Worm (Caenorhabditis elegans): ENCODE results near the gene srw-94.

srw-94 gene

ce11 chrIV:4814185-4814584 lies at the start of gene srw-94:
Gene srw-94, plus strand, starts transcription at chrIV:4814485.
- no peak for TF ChIP-seq elt-4 (tag; optimal IDR thresholded peaks at IDR 0.05)
- no peak for TF ChIP-seq dmd-4 (tag; optimal IDR thresholded peaks at IDR 0.05; ENCODE audit: borderline replicate concordance)
- no peak for TF ChIP-seq ref-2 (tag; optimal IDR thresholded peaks at IDR 0.05)
- no peak for TF ChIP-seq rnt-1 (tag; optimal IDR thresholded peaks at IDR 0.05)
- no peak for TF ChIP-seq Y22D7AL.16 (tag; optimal IDR thresholded peaks at IDR 0.05)
- no peak for TF ChIP-seq unc-3 (GFP tag; conservative IDR thresholded peaks at IDR 0.05)
- TF ChIP-seq unc-3 (tag; optimal IDR thresholded peaks at IDR 0.05), result no peak
- TF ChIP-seq T23F11.4 (GFP tag; optimal IDR thresholded peaks at IDR 0.05), result no peak
- no peak for TF ChIP-seq gmeb-2 (tag; optimal IDR thresholded peaks at IDR 0.05)
- no peak for TF ChIP-seq unc-55 (GFP tag; optimal IDR thresholded peaks at IDR 0.05)
- TF ChIP-seq sox-2 (GFP tag; IDR thresholded peaks at IDR 0.05), result no peak
- TF ChIP-seq npax-4 (tag; optimal IDR thresholded peaks at IDR 0.05), result no peak
- TF ChIP-seq C08G9.2 (tag; optimal IDR thresholded peaks at IDR 0.05), result no peak
- no peak for TF ChIP-seq ceh-24 (tag; optimal IDR thresholded peaks at IDR 0.05)
- no peak for TF ChIP-seq odd-2 (tag; optimal IDR thresholded peaks at IDR 0.05)
- TF ChIP-seq ahr-1 (tag; optimal IDR thresholded peaks at IDR 0.05), result no peak
- no peak for TF ChIP-seq C38D4.7 (GFP tag; optimal IDR thresholded peaks at IDR 0.05)
- no peak for TF ChIP-seq eyg-1 (tag; optimal IDR thresholded peaks at IDR 0.05)
- TF ChIP-seq pax-1 (tag; optimal IDR thresholded peaks at IDR 0.05), result no peak
- TF ChIP-seq K09A11.1 (tag; optimal IDR thresholded peaks at IDR 0.05; ENCODE audit: insufficient read depth), result no peak

- no peak for TF ChIP-seq elt-4 (tag; optimal IDR thresholded peaks at IDR 0.05)
Observed at ce11 chrIV:4771792-4772191, 42.5 kb upstream of the srw-94 start, which contains the start of gene R11E3.2. Gene R11E3.2, plus strand, starts transcription at chrIV:4772092.

ce11 chrIV:4776001-4776400 lies 38.3 kb upstream of the srw-94 start, which contains the start of gene R11E3.19:
Gene R11E3.19, minus strand, starts transcription at chrIV:4776101.
- no peak for TF ChIP-seq eyg-1 (tag; optimal IDR thresholded peaks at IDR 0.05)
- no peak for TF ChIP-seq tbx-7 (tag; optimal IDR thresholded peaks at IDR 0.05)

- TF ChIP-seq ceh-30 (tag; optimal IDR thresholded peaks at IDR 0.05), result no peak
- TF ChIP-seq syd-9 (tag; optimal IDR thresholded peaks at IDR 0.05), result no peak
- no peak for TF ChIP-seq ceh-48 (tag; optimal IDR thresholded peaks at IDR 0.05)
- peak; percentile 96 for TF ChIP-seq nfya-1 (tag; optimal IDR thresholded peaks at IDR 0.05)
Observed at ce11 chrIV:4776501-4776900, 37.8 kb upstream of the srw-94 start.

DNA sequence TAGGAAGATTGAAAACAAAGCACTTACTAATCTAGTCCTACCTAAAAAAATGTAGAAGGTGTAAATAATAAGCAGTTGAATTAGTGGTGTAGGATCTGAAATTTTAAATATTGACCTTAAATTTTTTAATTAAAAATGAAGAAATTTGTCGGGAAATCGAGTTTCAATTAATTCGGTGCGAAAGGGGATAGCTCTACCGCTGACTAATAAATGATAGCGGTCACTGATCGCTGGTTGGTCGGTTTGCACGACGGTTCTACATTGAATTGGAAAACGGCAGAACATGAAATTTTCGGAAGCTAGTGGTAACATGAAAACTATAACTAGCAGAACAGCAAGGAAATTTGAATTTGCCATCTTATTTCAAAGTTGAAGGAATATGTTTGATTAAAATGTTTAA lies 34.2 kb upstream of the srw-94 start, which contains the start of gene set-15:
set-15 (minus strand) TSS at position 101 of the 400 bp plus-strand sequence.
- no peak for TF ChIP-seq ceh-45 (GFP tag; IDR thresholded peaks at IDR 0.05)
- no peak for TF ChIP-seq F13H6.1 (tag; optimal IDR thresholded peaks at IDR 0.05)
- no peak for TF ChIP-seq nfya-1 (tag; optimal IDR thresholded peaks at IDR 0.05)
- TF ChIP-seq hlh-8 (tag; optimal IDR thresholded peaks at IDR 0.05), result no peak
- no peak for TF ChIP-seq ceh-18 (tag; optimal IDR thresholded peaks at IDR 0.05)
- no peak for TF ChIP-seq pros-1 (tag; optimal IDR thresholded peaks at IDR 0.05)
- TF ChIP-seq K09A11.1 (tag; optimal IDR thresholded peaks at IDR 0.05; ENCODE audit: insufficient read depth), result no peak
- TF ChIP-seq Y22D7AL.16 (tag; optimal IDR thresholded peaks at IDR 0.05), result no peak
- no peak for TF ChIP-seq sox-4 (tag; optimal IDR thresholded peaks at IDR 0.05)
- TF ChIP-seq elt-4 (tag; optimal IDR thresholded peaks at IDR 0.05), result no peak
- TF ChIP-seq unc-42 (tag; optimal IDR thresholded peaks at IDR 0.05), result no peak
- TF ChIP-seq unc-55 (GFP tag; optimal IDR thresholded peaks at IDR 0.05), result no peak
- no peak for TF ChIP-seq lin-11 (tag; optimal IDR thresholded peaks at IDR 0.05)

DNA sequence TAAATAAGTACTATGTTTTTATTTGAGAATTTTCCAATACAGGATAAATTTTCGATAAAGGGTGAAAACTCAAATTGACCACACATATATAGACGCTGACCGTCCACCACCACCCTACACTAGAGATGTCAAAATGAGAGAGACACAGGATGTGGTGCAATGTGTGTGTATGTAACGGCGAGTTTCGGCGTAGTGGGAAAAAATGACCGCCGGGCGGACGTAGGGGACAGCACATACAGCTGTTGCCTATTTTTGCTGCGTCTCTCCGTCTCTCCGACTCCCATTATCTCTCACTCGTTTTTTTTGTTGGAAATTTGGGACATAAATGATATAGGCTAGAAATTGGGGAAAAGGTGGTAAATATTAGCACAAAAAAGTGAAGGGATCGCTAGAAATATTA lies 33.2 kb upstream of the srw-94 start:
- no peak for TF ChIP-seq ceh-6 (GFP tag; optimal IDR thresholded peaks at IDR 0.05)
- no peak for TF ChIP-seq dve-1 (tag; optimal IDR thresholded peaks at IDR 0.05)
- TF ChIP-seq lin-11 (tag; optimal IDR thresholded peaks at IDR 0.05), result no peak
- no peak for TF ChIP-seq ceh-22 (tag; optimal IDR thresholded peaks at IDR 0.05)
- no peak for TF ChIP-seq pqm-1 (tag; optimal IDR thresholded peaks at IDR 0.05)
- no peak for TF ChIP-seq fax-1 (tag; optimal IDR thresholded peaks at IDR 0.05)
- no peak for TF ChIP-seq C38D4.7 (GFP tag; optimal IDR thresholded peaks at IDR 0.05)
- TF ChIP-seq npax-4 (tag; optimal IDR thresholded peaks at IDR 0.05), result no peak
- TF ChIP-seq unc-42 (tag; optimal IDR thresholded peaks at IDR 0.05), result no peak
- TF ChIP-seq sdc-2 (tag; optimal IDR thresholded peaks at IDR 0.05), result no peak
- no peak for TF ChIP-seq eyg-1 (tag; optimal IDR thresholded peaks at IDR 0.05)
- no peak for TF ChIP-seq syd-9 (tag; optimal IDR thresholded peaks at IDR 0.05)
- TF ChIP-seq nfya-1 (tag; optimal IDR thresholded peaks at IDR 0.05), result peak; percentile 4
- TF ChIP-seq hlh-15 (tag; optimal IDR thresholded peaks at IDR 0.05), result no peak
- TF ChIP-seq elt-2 (tag; optimal IDR thresholded peaks at IDR 0.05), result peak; percentile 23
- TF ChIP-seq ceh-31 (tag; optimal IDR thresholded peaks at IDR 0.05), result no peak
- no peak for TF ChIP-seq K02D7.2 (tag; optimal IDR thresholded peaks at IDR 0.05)
- no peak for TF ChIP-seq hlh-8 (tag; optimal IDR thresholded peaks at IDR 0.05)
- TF ChIP-seq ceh-24 (tag; optimal IDR thresholded peaks at IDR 0.05), result no peak
- peak; percentile 3 for TF ChIP-seq ceh-18 (tag; optimal IDR thresholded peaks at IDR 0.05)
